Worm (Caenorhabditis elegans) whole organism, young adult: ENCODE data around the gene tag-153.
A peak's percentile ranks its signal among the peaks of the same experiment; 100 is the strongest.

Source experiments
- B0019.2 ChIP-seq: fragments of 200-800 bp; sonication (Bioruptor generic); conservative IDR thresholded peaks from 2 replicates; pipeline ENCODE4 v1.3.6; 2022; ENCODE audit warnings: missing genetic modification reagents, missing genetic modification characterization, missing compliant biosample characterization
- B0261.1 ChIP-seq: sonication (generic microtip); optimal IDR thresholded peaks from 2 replicates; lab custom pipeline; 2016; ENCODE audit warnings: mild to moderate bottlenecking, missing genetic modification characterization, moderate library complexity, missing compliant biosample characterization
- D2030.7 ChIP-seq: fragments of 200-800 bp; sonication (Bioruptor generic); IDR thresholded peaks from 2 replicates; pipeline ENCODE4 v1.3.6; 2022; ENCODE audit warnings: missing genetic modification reagents, missing genetic modification characterization, missing compliant biosample characterization
- F33H1.4 ChIP-seq: fragments of 200-800 bp; sonication (Bioruptor generic); IDR thresholded peaks from 2 replicates; pipeline ENCODE4 v1.3.6; 2022; ENCODE audit warnings: missing genetic modification reagents, missing genetic modification characterization, missing compliant biosample characterization
- F39B2.1 ChIP-seq: fragments of 200-800 bp; sonication (Bioruptor generic); IDR thresholded peaks from 2 replicates; pipeline ENCODE4 v1.3.6; 2022; ENCODE audit warnings: missing genetic modification reagents, missing genetic modification characterization, missing compliant biosample characterization
- F55B11.4 ChIP-seq: sonication (generic microtip); optimal IDR thresholded peaks from 2 replicates; lab custom pipeline; 2016; ENCODE audit warnings: missing compliant biosample characterization, missing genetic modification characterization, borderline replicate concordance; ENCODE audit not compliant: insufficient read depth
- F57A8.1 ChIP-seq: fragments of 200-800 bp; sonication (Bioruptor generic); optimal IDR thresholded peaks from 2 replicates; lab custom pipeline; 2018; ENCODE audit warnings: mild to moderate bottlenecking, missing genetic modification characterization, moderate library complexity, missing compliant biosample characterization
- F57C9.4 ChIP-seq: sonication (generic microtip); optimal IDR thresholded peaks from 2 replicates; lab custom pipeline; 2017; ENCODE audit warnings: mild to moderate bottlenecking, missing genetic modification characterization, missing compliant biosample characterization
- K11D2.4 ChIP-seq: fragments of 200-800 bp; sonication (Bioruptor generic); IDR thresholded peaks from 2 replicates; pipeline ENCODE4 v1.3.6; 2022; ENCODE audit warnings: missing genetic modification reagents, missing genetic modification characterization, missing compliant biosample characterization
- T26A5.8 ChIP-seq: sonication (generic microtip); optimal IDR thresholded peaks from 2 replicates; lab custom pipeline; 2016; ENCODE audit warnings: missing genetic modification characterization, missing compliant biosample characterization
- Y53F4B.3 ChIP-seq: fragments of 200-800 bp; sonication (Bioruptor generic); IDR thresholded peaks from 2 replicates; pipeline ENCODE4 v1.3.6; 2022; ENCODE audit warnings: missing genetic modification reagents, missing genetic modification characterization, missing compliant biosample characterization
- Y79H2A.3 ChIP-seq: fragments of 200-800 bp; sonication (Bioruptor generic); conservative IDR thresholded peaks from 2 replicates; pipeline ENCODE4 v1.3.6; 2022; ENCODE audit warnings: missing genetic modification reagents, missing genetic modification characterization, missing compliant biosample characterization
- Y95B8A.8 ChIP-seq: fragments of 200-800 bp; sonication (Bioruptor generic); IDR thresholded peaks from 2 replicates; pipeline ENCODE4 v1.3.6; 2022; ENCODE audit warnings: missing genetic modification reagents, missing genetic modification characterization, missing compliant biosample characterization
- akir-1 ChIP-seq: fragments of 200-800 bp; sonication (Bioruptor generic); optimal IDR thresholded peaks from 2 replicates; lab custom pipeline; 2018; ENCODE audit warnings: mild to moderate bottlenecking, missing genetic modification characterization, moderate library complexity, missing compliant biosample characterization
- ama-1 ChIP-seq, 3 experiments: fragments of 150-350 bp in 1 of 3; sonication (generic microtip) in 2 of 3; optimal IDR thresholded peaks; 2 replicates each; lab custom pipeline; 2014 to 2018; ENCODE audit warnings: missing biosample characterization in 2 of 3, missing genetic modification characterization in 2 of 3, missing genetic modification reagents in 2 of 3
- aptf-2 ChIP-seq: fragments of 200-800 bp; sonication (Bioruptor generic); conservative IDR thresholded peaks from 2 replicates; pipeline ENCODE4 v1.3.6; 2022; ENCODE audit warnings: missing genetic modification reagents, missing genetic modification characterization, missing compliant biosample characterization
- atf-7 ChIP-seq: sonication (generic microtip); optimal IDR thresholded peaks from 2 replicates; lab custom pipeline; 2017; ENCODE audit warnings: mild to moderate bottlenecking, missing genetic modification characterization, missing compliant biosample characterization
- bed-1 ChIP-seq: fragments of 200-800 bp; sonication (Bioruptor generic); IDR thresholded peaks from 2 replicates; pipeline ENCODE4 v1.3.6; 2022; ENCODE audit warnings: missing genetic modification reagents, missing genetic modification characterization, missing compliant biosample characterization
- ccch-3 ChIP-seq: fragments of 200-800 bp; sonication (Bioruptor generic); optimal IDR thresholded peaks from 2 replicates; lab custom pipeline; 2018; ENCODE audit warnings: mild to moderate bottlenecking, missing genetic modification characterization, missing compliant biosample characterization
- cebp-2 ChIP-seq: fragments of 200-800 bp; sonication (Bioruptor generic); IDR thresholded peaks from 2 replicates; pipeline ENCODE4 v1.3.6; 2022; ENCODE audit warnings: missing genetic modification characterization, missing compliant biosample characterization
- ceh-58 ChIP-seq: fragments of 200-800 bp; sonication (Bioruptor generic); IDR thresholded peaks from 2 replicates; pipeline ENCODE4 v1.3.6; 2022; ENCODE audit warnings: missing genetic modification characterization, missing compliant biosample characterization
- egrh-3 ChIP-seq: fragments of 200-800 bp; sonication (Bioruptor generic); IDR thresholded peaks from 2 replicates; pipeline ENCODE4 v1.3.6; 2022; ENCODE audit warnings: missing genetic modification reagents, missing genetic modification characterization, missing compliant biosample characterization
- ets-4 ChIP-seq: fragments of 200-800 bp; sonication (Bioruptor generic); optimal IDR thresholded peaks from 2 replicates; lab custom pipeline; 2018; ENCODE audit warnings: mild to moderate bottlenecking, missing genetic modification characterization, missing compliant biosample characterization
- fkh-3 ChIP-seq: sonication (generic microtip); optimal IDR thresholded peaks from 2 replicates; lab custom pipeline; 2016; ENCODE audit warnings: mild to moderate bottlenecking, missing genetic modification characterization, missing compliant biosample characterization
- hlh-12 ChIP-seq: sonication (generic microtip); optimal IDR thresholded peaks from 2 replicates; lab custom pipeline; 2016; ENCODE audit warnings: missing genetic modification characterization, missing compliant biosample characterization
- lin-54 ChIP-seq: fragments of 200-800 bp; sonication (Bioruptor generic); optimal IDR thresholded peaks from 2 replicates; lab custom pipeline; 2018; ENCODE audit warnings: mild to moderate bottlenecking, missing genetic modification characterization, missing compliant biosample characterization
- lir-1 ChIP-seq: fragments of 200-800 bp; sonication (Bioruptor generic); conservative IDR thresholded peaks from 2 replicates; pipeline ENCODE4 v1.3.6; 2022; ENCODE audit warnings: missing genetic modification reagents, missing genetic modification characterization, missing compliant biosample characterization
- madf-10 ChIP-seq: sonication (generic microtip); optimal IDR thresholded peaks from 2 replicates; lab custom pipeline; 2016; ENCODE audit warnings: mild to moderate bottlenecking, missing genetic modification characterization, missing compliant biosample characterization
- madf-3 ChIP-seq: fragments of 200-800 bp; sonication (Bioruptor generic); IDR thresholded peaks from 2 replicates; pipeline ENCODE4 v1.3.6; 2022; ENCODE audit warnings: missing genetic modification reagents, missing genetic modification characterization, missing compliant biosample characterization
- madf-6 ChIP-seq: fragments of 200-800 bp; sonication (Bioruptor generic); IDR thresholded peaks from 2 replicates; pipeline ENCODE4 v1.3.6; 2022; ENCODE audit warnings: missing genetic modification reagents, missing genetic modification characterization, missing compliant biosample characterization
- mel-28 ChIP-seq: sonication (generic microtip); optimal IDR thresholded peaks from 2 replicates; lab custom pipeline; 2016; ENCODE audit warnings: borderline replicate concordance, mild to moderate bottlenecking, missing genetic modification characterization, missing compliant biosample characterization
- nhr-179 ChIP-seq: sonication (generic microtip); optimal IDR thresholded peaks from 2 replicates; lab custom pipeline; 2016; ENCODE audit warnings: mild to moderate bottlenecking, missing genetic modification characterization, missing compliant biosample characterization
- pha-4 ChIP-seq: fragments of 150-350 bp; sonication (generic microtip); optimal IDR thresholded peaks from 2 replicates; lab custom pipeline; 2014; ENCODE audit warnings: missing biosample characterization, missing genetic modification reagents, missing genetic modification characterization
- repo-1 ChIP-seq: sonication (generic microtip); optimal IDR thresholded peaks from 2 replicates; lab custom pipeline; 2017; ENCODE audit warnings: mild to moderate bottlenecking, missing genetic modification characterization, missing compliant biosample characterization
- rpc-1 ChIP-seq, 2 experiments: fragments of 150-350 bp in 1 of 2; sonication (generic microtip) in 1 of 2; optimal IDR thresholded peaks; 2 replicates each; lab custom pipeline; 2014 to 2018; ENCODE audit warnings: missing biosample characterization in 1 of 2, missing genetic modification characterization in 1 of 2, missing genetic modification reagents in 1 of 2, missing genotype in 1 of 2
- sdz-38 ChIP-seq: sonication (generic microtip); optimal IDR thresholded peaks from 2 replicates; lab custom pipeline; 2016; ENCODE audit warnings: missing genotype, missing genetic modification characterization, missing compliant biosample characterization
- snpc-1.1 ChIP-seq: sonication (generic microtip); optimal IDR thresholded peaks from 2 replicates; lab custom pipeline; 2017; ENCODE audit warnings: missing genetic modification characterization, mild to moderate bottlenecking, missing compliant biosample characterization, antibody characterized with exemption, moderate library complexity, missing genotype, missing genetic modification reagents; ENCODE audit not compliant: insufficient read depth
- snpc-4 ChIP-seq, 5 experiments: fragments of 150-350 bp in 1 of 5; sonication (generic microtip) in 4 of 5; optimal IDR thresholded peaks; 2 replicates each; lab custom pipeline; 2014 to 2018; ENCODE audit warnings: missing genetic modification characterization in 5 of 5, missing biosample characterization in 3 of 5, antibody characterized with exemption in 2 of 5, mild to moderate bottlenecking in 2 of 5, missing compliant biosample characterization in 2 of 5, missing genotype in 2 of 5, moderate library complexity in 2 of 5, missing genetic modification reagents in 1 of 5
- sptf-2 ChIP-seq: fragments of 200-800 bp; sonication (Bioruptor generic); optimal IDR thresholded peaks from 2 replicates; lab custom pipeline; 2018; ENCODE audit warnings: mild to moderate bottlenecking, missing genetic modification characterization, missing compliant biosample characterization
- unc-62 ChIP-seq: fragments of 150-350 bp; optimal IDR thresholded peaks from 2 replicates; lab custom pipeline; 2014; ENCODE audit warnings: missing biosample characterization, missing genetic modification reagents, missing genetic modification characterization
- ztf-18 ChIP-seq: sonication (generic microtip); optimal IDR thresholded peaks from 2 replicates; lab custom pipeline; 2016; ENCODE audit warnings: missing genotype, mild to moderate bottlenecking, missing genetic modification characterization, missing compliant biosample characterization
- ztf-22 ChIP-seq: fragments of 200-800 bp; sonication (Bioruptor generic); optimal IDR thresholded peaks from 2 replicates; lab custom pipeline; 2018; ENCODE audit warnings: mild to moderate bottlenecking, missing genetic modification characterization, moderate library complexity, missing compliant biosample characterization

tag-153 gene

ce11 chrV:9312377-9312776 is 10.5 kb upstream of the tag-153 start:
- no peak for TF ChIP-seq ccch-3 (GFP tag; lab: Kevin White, UChicago)
- no peak for TF ChIP-seq F57A8.1 (GFP tag; lab: Kevin White, UChicago)
- 0 out of 2 replicates have a peak, but pooled peaks have one; percentile 3 for TF ChIP-seq madf-3 (GFP tag; lab: Robert Waterston, UW)
- no peak for TF ChIP-seq cebp-2 (GFP tag; lab: Robert Waterston, UW)
- TF ChIP-seq, all 124 proteins: peak for 1

- TF ChIP-seq fkh-3 (no peak), akir-1 (GFP tag; lab: Kevin White, UChicago) (no peak), atf-7 (tag; lab: Kevin White, UChicago) (no peak), bed-1 (GFP tag; lab: Robert Waterston, UW) (no peak), mel-28 (no peak), ztf-18 (no peak), B0261.1 (no peak), cebp-2 (GFP tag; lab: Robert Waterston, UW) (no peak), T26A5.8 (tag; lab: Kevin White, UChicago) (no peak), ceh-58 (GFP tag; lab: Robert Waterston, UW) (no peak), Y79H2A.3 (no peak)
Observed at ce11 chrV:9314408-9314807, 8.5 kb upstream of the tag-153 start.

ce11 chrV:9316970-9317369 is 5.9 kb upstream of the tag-153 start:
- TF ChIP-seq egrh-3 (GFP tag; lab: Robert Waterston, UW) (no peak), lir-1 (GFP tag; lab: Robert Waterston, UW) (no peak), F57C9.4 (tag; lab: Kevin White, UChicago) (no peak), F55B11.4 (tag; lab: Kevin White, UChicago) (no peak), D2030.7 (GFP tag; lab: Robert Waterston, UW) (no peak), ets-4 (no peak), lin-54 (no peak), Y95B8A.8 (GFP tag; lab: Robert Waterston, UW) (no peak), ama-1 (optimal IDR thresholded peaks at IDR 0.05; lab: Kevin White, UChicago) (no peak), ama-1 (GFP tag; optimal IDR thresholded peaks at IDR 0.05; lab: Kevin White, UChicago) (no peak), K11D2.4 (no peak)

DNA sequence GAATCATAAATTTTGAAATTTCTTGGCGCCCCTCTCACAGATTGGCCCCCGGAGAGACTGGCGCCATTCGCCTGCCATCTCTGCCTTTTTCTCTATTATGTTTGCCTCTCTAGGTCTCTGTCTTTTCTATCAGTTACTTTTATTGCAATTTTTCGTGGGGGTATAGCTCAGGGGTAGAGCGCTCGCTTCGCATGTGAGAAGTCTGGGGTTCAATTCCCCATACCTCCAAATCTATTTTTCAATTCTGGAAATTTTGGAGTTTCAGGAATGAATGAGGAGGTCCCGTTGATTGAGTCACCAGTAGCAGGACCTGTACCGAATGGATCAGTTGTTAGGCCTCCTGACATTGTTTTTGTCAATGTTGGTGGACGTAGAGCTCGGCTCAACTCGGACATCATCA is 4.8 kb upstream of the tag-153 start, which contains the start of gene kvs-3:
kvs-3 (plus strand) TSS at position 266 of the 400 bp plus-strand sequence.
- TF ChIP-seq sptf-2 (GFP tag; lab: Kevin White, UChicago) (peak; percentile 92), F55B11.4 (tag; lab: Kevin White, UChicago) (no peak), pha-4 (tag; lab: Kevin White, UChicago) (no peak), madf-10 (tag; lab: Kevin White, UChicago) (peak; percentile 80), rpc-1 (optimal IDR thresholded peaks at IDR 0.05; lab: Kevin White, UChicago) (peak; percentile 85), rpc-1 (tag; optimal IDR thresholded peaks at IDR 0.05; lab: Kevin White, UChicago) (peak; percentile 94), hlh-12 (peak; percentile 50), sdz-38 (tag; lab: Kevin White, UChicago) (peak; percentile 10), snpc-1.1 (peak; percentile 55), snpc-4 (GFP tag; optimal IDR thresholded peaks at IDR 0.05; lab: Kevin White, UChicago) (peak; percentile 70), snpc-4 (tag; optimal IDR thresholded peaks at IDR 0.05; lab: Kevin White, UChicago) (peak in 1 of 4 experiments; percentile 62), F33H1.4 (GFP tag; lab: Robert Waterston, UW) (no peak), B0261.1 (peak; percentile 95), aptf-2 (GFP tag; lab: Robert Waterston, UW) (no peak), Y53F4B.3 (GFP tag; lab: Robert Waterston, UW) (peak; percentile 69; the same call in 1 of the 2 replicates), ccch-3 (GFP tag; lab: Kevin White, UChicago) (peak; percentile 53), F39B2.1 (GFP tag; lab: Robert Waterston, UW) (peak; percentile 90; the same call in 1 of the 2 replicates), lir-1 (GFP tag; lab: Robert Waterston, UW) (0 out of 2 replicates have a peak, but pooled peaks have one; percentile 48), T26A5.8 (tag; lab: Kevin White, UChicago) (peak; percentile 82), unc-62 (GFP tag; lab: Kevin White, UChicago) (no peak), D2030.7 (GFP tag; lab: Robert Waterston, UW) (peak; percentile 2; the same call in 1 of the 2 replicates), B0019.2 (peak; percentile 49; the same call in 1 of the 2 replicates), Y95B8A.8 (GFP tag; lab: Robert Waterston, UW) (0 out of 2 replicates have a peak, but pooled peaks have one; percentile 8), nhr-179 (peak; percentile 46), ztf-22 (GFP tag; lab: Kevin White, UChicago) (no peak), repo-1 (tag; lab: Kevin White, UChicago) (peak; percentile 82), madf-6 (GFP tag; lab: Robert Waterston, UW) (no peak; the same call in 1 of the 2 replicates)
